Worm (Caenorhabditis elegans) whole organism, L4/young adult: ENCODE data around the gene K10G6.9.

Experiments used
- W03F9.2 ChIP-seq: fragments of 150-350 bp; optimal IDR thresholded peaks from 2 replicates; lab custom pipeline; 2014; ENCODE audit warnings: missing biosample characterization, missing genetic modification characterization
- him-1 ChIP-seq: sonication (generic microtip); optimal IDR thresholded peaks from 2 replicates; lab custom pipeline; 2016; ENCODE audit warnings: missing genotype, missing genetic modification reagents, missing genetic modification characterization, missing compliant biosample characterization

- TF ChIP-seq him-1 (tag; lab: Kevin White, UChicago) (no peak), W03F9.2 (tag; lab: Kevin White, UChicago) (no peak)
Observed at ce11 chrII:3954018-3954417, 18.0 kb upstream of the K10G6.9 start.
